Fruit fly (Drosophila melanogaster) whole organism, embryonic: ENCODE measurements around the gene plx.
A peak's percentile ranks its signal among the peaks of the same experiment; 100 is the strongest.

Source experiments
- Antp ChIP-seq: fragments of 200-800 bp; sonication (Bioruptor generic); optimal IDR thresholded peaks from 3 replicates; lab custom pipeline; 2016; ENCODE audit warnings: missing biosample characterization, missing genetic modification characterization
- B-H1 ChIP-seq: fragments of 200-800 bp; sonication (Bioruptor generic); IDR thresholded peaks from 3 replicates; pipeline ENCODE4 v1.3.6; 2022; ENCODE audit warnings: missing biosample characterization, missing genetic modification characterization
- B-H2 ChIP-seq: fragments of 200-800 bp; sonication (Bioruptor generic); optimal IDR thresholded peaks from 2 replicates; lab custom pipeline; 2018; ENCODE audit warnings: missing biosample characterization, mild to moderate bottlenecking, missing genetic modification characterization
- BEAF-32 ChIP-seq: fragments of 200-800 bp; sonication (Bioruptor generic); optimal IDR thresholded peaks from 3 replicates; lab custom pipeline; 2017; ENCODE audit warnings: missing biosample characterization, missing genetic modification characterization, mild to moderate bottlenecking, moderate library complexity, missing genetic modification reagents
- CG11504 ChIP-seq: fragments of 200-800 bp; sonication (Bioruptor generic); optimal IDR thresholded peaks from 3 replicates; lab custom pipeline; 2019; ENCODE audit warnings: missing biosample characterization, mild to moderate bottlenecking, missing genetic modification characterization, moderate library complexity
- CG13624 ChIP-seq: fragments of 200-800 bp; sonication (Bioruptor generic); optimal IDR thresholded peaks from 2 replicates; lab custom pipeline; 2016; ENCODE audit warnings: missing biosample characterization, missing genetic modification characterization
- CG14710 ChIP-seq: fragments of 200-800 bp; sonication (Bioruptor generic); optimal IDR thresholded peaks from 3 replicates; lab custom pipeline; 2019; ENCODE audit warnings: missing biosample characterization, mild to moderate bottlenecking, missing genetic modification characterization, moderate library complexity
- CG1602 ChIP-seq: fragments of 200-800 bp; sonication (Bioruptor generic); optimal IDR thresholded peaks from 3 replicates; lab custom pipeline; 2016; ENCODE audit warnings: missing biosample characterization, missing genetic modification characterization
- CG16813 ChIP-seq: fragments of 200-800 bp; sonication (Bioruptor generic); IDR thresholded peaks from 3 replicates; pipeline ENCODE4 v1.3.6; 2022; ENCODE audit warnings: missing biosample characterization, missing genetic modification characterization; ENCODE audit not compliant: partially characterized antibody
- CG17612 ChIP-seq: fragments of 200-800 bp; sonication (Bioruptor generic); IDR thresholded peaks from 2 replicates; pipeline ENCODE4 v1.3.6; 2022; ENCODE audit warnings: missing biosample characterization, missing genetic modification characterization
- CG1792 ChIP-seq: fragments of 200-800 bp; sonication (Bioruptor generic); optimal IDR thresholded peaks from 2 replicates; lab custom pipeline; 2016; ENCODE audit warnings: missing biosample characterization, missing genetic modification characterization
- CG1832 ChIP-seq: fragments of 200-800 bp; sonication (Bioruptor generic); optimal IDR thresholded peaks from 2 replicates; lab custom pipeline; 2017; ENCODE audit warnings: missing biosample characterization, mild to moderate bottlenecking, missing genetic modification characterization, inconsistent platforms
- CG2875 ChIP-seq: fragments of 200-800 bp; sonication (Bioruptor generic); optimal IDR thresholded peaks from 2 replicates; lab custom pipeline; 2017; ENCODE audit warnings: missing biosample characterization, mild to moderate bottlenecking, missing genetic modification characterization, missing genetic modification reagents
- CG30020 ChIP-seq: fragments of 200-800 bp; optimal IDR thresholded peaks from 2 replicates; lab custom pipeline; 2019; ENCODE audit warnings: missing biosample characterization, mild to moderate bottlenecking, missing genetic modification characterization, moderate library complexity
- CG32767 ChIP-seq: fragments of 200-800 bp; sonication (Bioruptor generic); IDR thresholded peaks from 2 replicates; pipeline ENCODE4 v1.3.6; 2022; ENCODE audit warnings: missing biosample characterization, missing genetic modification characterization
- CG3407 ChIP-seq: fragments of 200-800 bp; sonication (Bioruptor generic); optimal IDR thresholded peaks from 2 replicates; lab custom pipeline; 2018; ENCODE audit warnings: missing biosample characterization, mild to moderate bottlenecking, missing genetic modification characterization
- CG5953 ChIP-seq: fragments of 200-800 bp; sonication (Bioruptor generic); IDR thresholded peaks from 2 replicates; pipeline ENCODE4 v1.3.6; 2022; ENCODE audit warnings: missing biosample characterization, missing genetic modification characterization
- CG7357 ChIP-seq: fragments of 200-800 bp; sonication (Bioruptor generic); IDR thresholded peaks from 3 replicates; pipeline ENCODE4 v1.3.6; 2022; ENCODE audit warnings: missing biosample characterization, missing genetic modification characterization
- CG8290 ChIP-seq, 3 experiments: fragments of 200-800 bp; sonication (Bioruptor generic); optimal IDR thresholded peaks; 2 replicates each; lab custom pipeline; 2016 to 2019; ENCODE audit warnings: missing biosample characterization in 3 of 3, missing genetic modification characterization in 3 of 3, mild to moderate bottlenecking in 2 of 3, moderate library complexity in 1 of 3
- CG8924 ChIP-seq: fragments of 200-800 bp; optimal IDR thresholded peaks from 3 replicates; lab custom pipeline; 2019; ENCODE audit warnings: missing biosample characterization, mild to moderate bottlenecking, missing genetic modification characterization, moderate library complexity
- CG8944 ChIP-seq: fragments of 200-800 bp; sonication (Bioruptor generic); optimal IDR thresholded peaks from 3 replicates; lab custom pipeline; 2016; ENCODE audit warnings: missing biosample characterization, missing genetic modification characterization
- E2f1 ChIP-seq: fragments of 200-800 bp; sonication (Bioruptor generic); IDR thresholded peaks from 2 replicates; pipeline ENCODE4 v1.3.6; 2022; ENCODE audit warnings: missing biosample characterization, missing genetic modification characterization
- Ets65A ChIP-seq: fragments of 200-800 bp; sonication (Bioruptor generic); peaks from one replicate; lab custom pipeline; 2016; ENCODE audit warnings: missing biosample characterization, missing genetic modification characterization
- HLHmδ ChIP-seq: fragments of 200-800 bp; sonication (Bioruptor generic); optimal IDR thresholded peaks from 2 replicates; lab custom pipeline; 2018; ENCODE audit warnings: missing biosample characterization, mild to moderate bottlenecking, missing genetic modification characterization, moderate library complexity
- Hr78 ChIP-seq, 2 experiments: fragments of 200-800 bp in 1 of 2; fragments of >200 bp in 1 of 2; sonication (Bioruptor generic) in 1 of 2; optimal IDR thresholded peaks; 2 replicates each; lab custom pipeline; 2017 to 2019; ENCODE audit warnings: missing biosample characterization in 2 of 2, missing genetic modification characterization in 2 of 2, mild to moderate bottlenecking in 1 of 2, moderate library complexity in 1 of 2
- Mrtf ChIP-seq: fragments of 200-800 bp; sonication (Bioruptor generic); IDR thresholded peaks from 3 replicates; pipeline ENCODE4 v1.3.6; 2022; ENCODE audit warnings: missing biosample characterization, missing genetic modification characterization
- NFAT ChIP-seq: fragments of 200-800 bp; sonication (Bioruptor generic); IDR thresholded peaks from 2 replicates; pipeline ENCODE4 v1.3.6; 2022; ENCODE audit warnings: missing biosample characterization, missing genetic modification characterization
- Nf-YA ChIP-seq: fragments of 200-800 bp; sonication (Bioruptor generic); IDR thresholded peaks from 2 replicates; pipeline ENCODE4 v1.3.6; 2022; ENCODE audit warnings: missing biosample characterization, missing genetic modification characterization
- Oaz ChIP-seq: fragments of 200-800 bp; sonication (Bioruptor generic); IDR thresholded peaks from 2 replicates; pipeline ENCODE4 v1.3.6; 2022; ENCODE audit warnings: missing biosample characterization, missing genetic modification characterization
- Optix ChIP-seq: fragments of 200-800 bp; sonication (Bioruptor generic); IDR thresholded peaks from 3 replicates; pipeline ENCODE4 v1.3.6; 2022; ENCODE audit warnings: missing biosample characterization, missing genetic modification characterization
- Sin3A ChIP-seq: fragments of >200 bp; optimal IDR thresholded peaks from 2 replicates; lab custom pipeline; 2018
- br ChIP-seq: fragments of >200 bp; optimal IDR thresholded peaks from 2 replicates; lab custom pipeline; 2017
- fd3F ChIP-seq: fragments of 200-800 bp; sonication (Bioruptor generic); optimal IDR thresholded peaks from 2 replicates; lab custom pipeline; 2018; ENCODE audit warnings: missing biosample characterization, mild to moderate bottlenecking, missing genetic modification characterization, moderate library complexity
- gce ChIP-seq: fragments of 200-800 bp; sonication (Bioruptor generic); IDR thresholded peaks from 3 replicates; pipeline ENCODE4 v1.3.6; 2022; ENCODE audit warnings: missing biosample characterization, missing genetic modification characterization
- gfzf ChIP-seq: fragments of 200-800 bp; sonication (Bioruptor generic); optimal IDR thresholded peaks from 2 replicates; lab custom pipeline; 2016; ENCODE audit warnings: missing biosample characterization, mild to moderate bottlenecking, missing genetic modification characterization, moderate library complexity
- ind ChIP-seq: fragments of 200-800 bp; sonication (Bioruptor generic); optimal IDR thresholded peaks from 3 replicates; lab custom pipeline; 2016; ENCODE audit warnings: missing biosample characterization, missing genetic modification characterization
- insv ChIP-seq, 2 experiments: fragments of 200-800 bp; sonication (Bioruptor generic); optimal IDR thresholded peaks; 3 replicates each; lab custom pipeline; 2016 to 2018; ENCODE audit warnings: missing biosample characterization in 2 of 2, missing genetic modification characterization in 2 of 2
- jing ChIP-seq: fragments of 200-800 bp; sonication (Bioruptor generic); optimal IDR thresholded peaks from 2 replicates; lab custom pipeline; 2018; ENCODE audit warnings: missing biosample characterization, mild to moderate bottlenecking, missing genetic modification characterization
- lab ChIP-seq: fragments of 200-800 bp; sonication (Bioruptor generic); optimal IDR thresholded peaks from 3 replicates; lab custom pipeline; 2017; ENCODE audit warnings: missing biosample characterization, missing genetic modification characterization, mild to moderate bottlenecking, moderate library complexity, missing genetic modification reagents
- nau ChIP-seq: fragments of 200-800 bp; sonication (Bioruptor generic); optimal IDR thresholded peaks from 3 replicates; lab custom pipeline; 2017; ENCODE audit warnings: missing biosample characterization, mild to moderate bottlenecking, missing genetic modification characterization, missing genetic modification reagents
- nmo ChIP-seq: fragments of 200-800 bp; sonication (Bioruptor generic); optimal IDR thresholded peaks from 2 replicates; lab custom pipeline; 2018; ENCODE audit warnings: missing biosample characterization, mild to moderate bottlenecking, missing genetic modification characterization, moderate library complexity
- pan ChIP-seq, 4 experiments: fragments of >200 bp in 3 of 4; fragments of 200-800 bp in 1 of 4; sonication (Bioruptor generic) in 1 of 4; optimal IDR thresholded peaks in 3 of 4; IDR thresholded peaks in 1 of 4; 2 replicates each; pipeline versions ENCODE4 v1.3.6 to Lab custom; 2017 to 2022; ENCODE audit warnings: missing biosample characterization in 2 of 4, missing genetic modification characterization in 2 of 4, mixed read lengths in 1 of 4
- repo ChIP-seq: fragments of 200-800 bp; sonication (Bioruptor generic); optimal IDR thresholded peaks from 2 replicates; lab custom pipeline; 2016; ENCODE audit warnings: missing biosample characterization, missing genetic modification characterization
- row ChIP-seq: fragments of 200-800 bp; sonication (Bioruptor generic); IDR thresholded peaks from 3 replicates; pipeline ENCODE4 v1.3.6; 2022; ENCODE audit warnings: missing biosample characterization, missing genetic modification characterization
- run ChIP-seq: fragments of 200-800 bp; sonication (Bioruptor generic); optimal IDR thresholded peaks from 3 replicates; lab custom pipeline; 2018; ENCODE audit warnings: missing biosample characterization, mild to moderate bottlenecking, missing genetic modification characterization
- sr ChIP-seq: fragments of 200-800 bp; sonication (Bioruptor generic); IDR thresholded peaks from 3 replicates; pipeline ENCODE4 v1.3.6; 2022; ENCODE audit warnings: missing biosample characterization, missing genetic modification characterization
- tio ChIP-seq: fragments of 200-800 bp; sonication (Bioruptor generic); optimal IDR thresholded peaks from 2 replicates; lab custom pipeline; 2017; ENCODE audit warnings: missing biosample characterization, missing genetic modification characterization, inconsistent platforms
- tx ChIP-seq: fragments of 200-800 bp; sonication (Bioruptor generic); optimal IDR thresholded peaks from 2 replicates; lab custom pipeline; 2016; ENCODE audit warnings: missing biosample characterization, missing genetic modification characterization
- yki ChIP-seq: fragments of >200 bp; optimal IDR thresholded peaks from 3 replicates; lab custom pipeline; 2018
- zen2 ChIP-seq: fragments of 200-800 bp; sonication (Bioruptor generic); IDR thresholded peaks from 3 replicates; pipeline ENCODE4 v1.3.6; 2022; ENCODE audit warnings: missing biosample characterization, missing genetic modification characterization; ENCODE audit not compliant: partially characterized antibody

The plx gene

dm6 chr3R:5758624-5759209, 73.1 kb downstream of the plx start, which contains the start of gene Sec8 (continued):
- peak; percentile 62 for TF ChIP-seq nmo
- peak; percentile 41 for TF ChIP-seq repo
- peak; percentile 31 for TF ChIP-seq CG30020 (tag; lab: Kevin White, UChicago)
- no peak for TF ChIP-seq Oaz (GFP tag; lab: Robert Waterston, UW)
- peak; percentile 93 for TF ChIP-seq BEAF-32 (GFP tag; lab: Kevin White, UChicago)
- no peak for TF ChIP-seq E2f1 (GFP tag; lab: Robert Waterston, UW)
- no peak for TF ChIP-seq B-H1 (GFP tag; lab: Robert Waterston, UW)
- peak; percentile 38 for TF ChIP-seq B-H2 (GFP tag; lab: Kevin White, UChicago)
- TF ChIP-seq br = no peak
- peak; percentile 63 for TF ChIP-seq CG14710 (tag; lab: Kevin White, UChicago)
- peak; percentile 36 for TF ChIP-seq CG8290 (GFP tag; optimal IDR thresholded peaks at IDR 0.05; lab: Kevin White, UChicago)
- TF ChIP-seq CG8290 (tag; optimal IDR thresholded peaks at IDR 0.05; lab: Kevin White, UChicago) = no peak
- no peak for TF ChIP-seq nau
- no peak for TF ChIP-seq sr (GFP tag; lab: Robert Waterston, UW)
- no peak for TF ChIP-seq CG1832 (GFP tag; lab: Kevin White, UChicago)
- no peak for TF ChIP-seq Hr78 (GFP tag; optimal IDR thresholded peaks at IDR 0.05; lab: Kevin White, UChicago)
- peak; percentile 92 for TF ChIP-seq gfzf (GFP tag; lab: Kevin White, UChicago)
- TF ChIP-seq CG1792 (GFP tag; lab: Kevin White, UChicago) = peak; percentile 14
- TF ChIP-seq ind (GFP tag; lab: Kevin White, UChicago) = peak; percentile 21
- no peak for TF ChIP-seq tio
- TF ChIP-seq CG5953 = no peak
- peak; percentile 4 for TF ChIP-seq CG1602
- no peak for TF ChIP-seq Optix (GFP tag; lab: Robert Waterston, UW)
- TF ChIP-seq CG8924 (tag; lab: Kevin White, UChicago) = peak; percentile 53
- TF ChIP-seq Nf-YA (GFP tag; lab: Robert Waterston, UW) = no peak; the same call in 1 of the 2 replicates
- TF ChIP-seq tx (GFP tag; lab: Kevin White, UChicago) = peak; percentile 40
- TF ChIP-seq CG32767 (GFP tag; lab: Robert Waterston, UW) = no peak
- TF ChIP-seq CG8944 (GFP tag; lab: Kevin White, UChicago) = peak; percentile 2
- 0 out of 3 replicates have a peak, but pooled peaks have one; percentile 6 for TF ChIP-seq Mrtf (GFP tag; lab: Robert Waterston, UW)
- peak; percentile 90 for TF ChIP-seq CG16813 (GFP tag; lab: Robert Waterston, UW)
- no peak for TF ChIP-seq insv (GFP tag; optimal IDR thresholded peaks at IDR 0.05; lab: Kevin White, UChicago)
- TF ChIP-seq yki (lab: Kevin White, UChicago) = no peak
- no peak for TF ChIP-seq jing
- peak; percentile 56 for TF ChIP-seq Sin3A (lab: Kevin White, UChicago)
- peak; percentile 52; the same call in 1 of the 3 replicates for TF ChIP-seq zen2 (GFP tag; lab: Robert Waterston, UW)
- TF ChIP-seq CG17612 (GFP tag; lab: Robert Waterston, UW) = no peak
- no peak for TF ChIP-seq CG11504 (tag; lab: Kevin White, UChicago)
- TF ChIP-seq CG2875 (GFP tag; lab: Kevin White, UChicago) = no peak
- peak; percentile 49 for TF ChIP-seq Antp (GFP tag; lab: Kevin White, UChicago)
- no peak for TF ChIP-seq run (tag; lab: Kevin White, UChicago)
- TF ChIP-seq CG13624 (GFP tag; lab: Kevin White, UChicago) = peak; percentile 64
- TF ChIP-seq gce = no peak
- no peak for TF ChIP-seq HLHmδ (GFP tag; lab: Kevin White, UChicago)
- TF ChIP-seq pan (optimal IDR thresholded peaks at IDR 0.05; lab: Kevin White, UChicago) = no peak
- peak in 1 of 2 experiments; percentile 20 for TF ChIP-seq pan (GFP tag; optimal IDR thresholded peaks at IDR 0.05 in 1 of 2, IDR thresholded peaks at IDR 0.05 in 1 of 2)
- TF ChIP-seq Ets65A = peak; percentile 94
- TF ChIP-seq row = peak; percentile 77
- TF ChIP-seq CG3407 (GFP tag; lab: Kevin White, UChicago) = no peak
- TF ChIP-seq NFAT = no peak; the same call in 1 of the 2 replicates
- TF ChIP-seq lab = no peak
- no peak for TF ChIP-seq CG7357 (GFP tag; lab: Robert Waterston, UW)
- no peak for TF ChIP-seq fd3F
